Worm (Caenorhabditis elegans) whole organism, L1 larva: ENCODE results near the gene prk-1.

Experiments used
- alr-1 ChIP-seq: fragments of 200-800 bp; sonication (Bioruptor generic); optimal IDR thresholded peaks from 2 replicates; lab custom pipeline; 2018; ENCODE audit warnings: borderline replicate concordance, mild to moderate bottlenecking, missing genetic modification characterization, missing compliant biosample characterization
- mep-1 ChIP-seq: fragments of 150-350 bp; optimal IDR thresholded peaks from 2 replicates; lab custom pipeline; 2014; ENCODE audit warnings: missing biosample characterization, missing genetic modification characterization
- nhr-77 ChIP-seq: fragments of 150-350 bp; optimal IDR thresholded peaks from 2 replicates; lab custom pipeline; 2014; ENCODE audit warnings: missing biosample characterization, missing genetic modification characterization
- nhr-90 ChIP-seq: sonication (generic microtip); optimal IDR thresholded peaks from 2 replicates; lab custom pipeline; 2016; ENCODE audit warnings: mild to moderate bottlenecking, missing genetic modification characterization, missing compliant biosample characterization; ENCODE audit not compliant: poor library complexity

- no peak for TF ChIP-seq mep-1 (tag; lab: Kevin White, UChicago)
- no peak for TF ChIP-seq alr-1 (tag; lab: Kevin White, UChicago)
- no peak for TF ChIP-seq nhr-77 (tag; lab: Kevin White, UChicago)
- no peak for TF ChIP-seq nhr-90 (tag; lab: Kevin White, UChicago)
Observed at ce11 chrIII:6955766-6956165, 34.2 kb upstream of the prk-1 start.
